Fruit fly (Drosophila melanogaster) whole organism, prepupa: Measurements from ENCODE around the gene mon2.

ENCODE experiments used
- CG10631 ChIP-seq: fragments of 200-800 bp; sonication (Bioruptor generic); optimal IDR thresholded peaks from 2 replicates; lab custom pipeline; 2016; ENCODE audit warnings: missing biosample characterization, missing genetic modification characterization
- CG10669 ChIP-seq: fragments of 200-800 bp; sonication (Bioruptor generic); optimal IDR thresholded peaks from 3 replicates; lab custom pipeline; 2018; ENCODE audit warnings: missing biosample characterization, mild to moderate bottlenecking, missing genetic modification characterization, moderate library complexity
- CG11294 ChIP-seq: fragments of 200-800 bp; sonication (Bioruptor generic); IDR thresholded peaks from 2 replicates; pipeline ENCODE4 v1.3.6; 2022; ENCODE audit warnings: missing biosample characterization, missing genetic modification characterization
- CG11902 ChIP-seq: fragments of 200-800 bp; sonication (Bioruptor generic); optimal IDR thresholded peaks from 3 replicates; lab custom pipeline; 2016; ENCODE audit warnings: missing biosample characterization, missing genetic modification characterization
- CG15336 ChIP-seq: fragments of 200-800 bp; sonication (Bioruptor generic); IDR thresholded peaks from 2 replicates; pipeline ENCODE4 v1.3.6; 2022; ENCODE audit warnings: missing biosample characterization, missing genetic modification characterization
- CG1621 ChIP-seq: fragments of 200-800 bp; sonication (Bioruptor generic); optimal IDR thresholded peaks from 3 replicates; lab custom pipeline; 2018; ENCODE audit warnings: missing biosample characterization, mild to moderate bottlenecking, missing genetic modification characterization
- CG16779 ChIP-seq: fragments of 200-800 bp; sonication (Bioruptor generic); optimal IDR thresholded peaks from 3 replicates; lab custom pipeline; 2017; ENCODE audit warnings: missing biosample characterization, mild to moderate bottlenecking, missing genetic modification characterization
- CG3032 ChIP-seq: fragments of 200-800 bp; optimal IDR thresholded peaks from 2 replicates; lab custom pipeline; 2019; ENCODE audit warnings: missing biosample characterization, mild to moderate bottlenecking, missing genetic modification characterization, moderate library complexity
- CG31627 ChIP-seq: fragments of 200-800 bp; sonication (Bioruptor generic); optimal IDR thresholded peaks from 3 replicates; lab custom pipeline; 2016; ENCODE audit warnings: missing biosample characterization, missing genetic modification characterization
- CG32006 ChIP-seq: fragments of 200-800 bp; sonication (Bioruptor generic); optimal IDR thresholded peaks from 3 replicates; lab custom pipeline; 2017; ENCODE audit warnings: missing biosample characterization, mild to moderate bottlenecking, missing genetic modification characterization
- CG34406 ChIP-seq: fragments of 200-800 bp; sonication (Bioruptor generic); optimal IDR thresholded peaks from 3 replicates; lab custom pipeline; 2016; ENCODE audit warnings: missing biosample characterization, missing genetic modification characterization
- CG3919 ChIP-seq: fragments of 200-800 bp; sonication (Bioruptor generic); optimal IDR thresholded peaks from 3 replicates; lab custom pipeline; 2016; ENCODE audit warnings: missing biosample characterization, missing genetic modification characterization
- CG4318 ChIP-seq: fragments of 200-800 bp; sonication (Bioruptor generic); optimal IDR thresholded peaks from 3 replicates; lab custom pipeline; 2017; ENCODE audit warnings: missing biosample characterization, mild to moderate bottlenecking, missing genetic modification characterization
- CG6163 ChIP-seq: fragments of 200-800 bp; sonication (Bioruptor generic); IDR thresholded peaks from 3 replicates; pipeline ENCODE4 v1.3.6; 2022; ENCODE audit warnings: missing biosample characterization, missing genetic modification characterization
- CG6276 ChIP-seq: fragments of 200-800 bp; sonication (Bioruptor generic); optimal IDR thresholded peaks from 2 replicates; lab custom pipeline; 2017; ENCODE audit warnings: missing biosample characterization, mild to moderate bottlenecking, missing genetic modification characterization
- CG6792 ChIP-seq: fragments of 200-800 bp; sonication (Bioruptor generic); optimal IDR thresholded peaks from 3 replicates; lab custom pipeline; 2016; ENCODE audit warnings: missing biosample characterization, missing genetic modification characterization
- CG6808 ChIP-seq: fragments of 200-800 bp; sonication (Bioruptor generic); optimal IDR thresholded peaks from 3 replicates; lab custom pipeline; 2017; ENCODE audit warnings: missing biosample characterization, missing genetic modification characterization, mild to moderate bottlenecking, moderate library complexity, missing genetic modification reagents
- CG8119 ChIP-seq: fragments of 200-800 bp; sonication (Bioruptor generic); IDR thresholded peaks from 3 replicates; pipeline ENCODE4 v1.3.6; 2022; ENCODE audit warnings: missing biosample characterization, missing genetic modification characterization
- CG8632 ChIP-seq: fragments of 200-800 bp; sonication (Bioruptor generic); optimal IDR thresholded peaks from 3 replicates; lab custom pipeline; 2016; ENCODE audit warnings: missing biosample characterization, missing genetic modification characterization
- CG9139 ChIP-seq: fragments of 200-800 bp; sonication (Bioruptor generic); optimal IDR thresholded peaks from 3 replicates; lab custom pipeline; 2017; ENCODE audit warnings: missing biosample characterization, mild to moderate bottlenecking, missing genetic modification characterization
- Eip78C ChIP-seq: fragments of 200-800 bp; sonication (Bioruptor generic); peaks from one replicate; lab custom pipeline; 2016; ENCODE audit warnings: missing biosample characterization, missing genetic modification characterization
- Eip93F ChIP-seq: fragments of 200-800 bp; sonication (Bioruptor generic); optimal IDR thresholded peaks from 2 replicates; lab custom pipeline; 2016; ENCODE audit warnings: missing biosample characterization, mild to moderate bottlenecking, missing genetic modification characterization
- Ets96B ChIP-seq: fragments of 200-800 bp; optimal IDR thresholded peaks from 2 replicates; lab custom pipeline; 2019; ENCODE audit warnings: missing biosample characterization, mild to moderate bottlenecking, missing genetic modification characterization, moderate library complexity
- Gug ChIP-seq: fragments of 200-800 bp; sonication (Bioruptor generic); IDR thresholded peaks from 2 replicates; pipeline ENCODE4 v1.3.6; 2022; ENCODE audit warnings: missing biosample characterization, missing genetic modification characterization
- Hr38 ChIP-seq: sonication (Bioruptor generic); optimal IDR thresholded peaks from 2 replicates; lab custom pipeline; 2016; ENCODE audit warnings: missing biosample characterization, missing genetic modification characterization
- Hr4 ChIP-seq: fragments of 200-800 bp; sonication (Bioruptor generic); optimal IDR thresholded peaks from 3 replicates; lab custom pipeline; 2016; ENCODE audit warnings: missing biosample characterization, missing genetic modification characterization
- Lpt ChIP-seq: fragments of 200-800 bp; sonication (Bioruptor generic); optimal IDR thresholded peaks from 3 replicates; lab custom pipeline; 2016; ENCODE audit warnings: missing biosample characterization, missing genetic modification characterization
- Sox102F ChIP-seq: fragments of 200-800 bp; sonication (Bioruptor generic); optimal IDR thresholded peaks from 2 replicates; lab custom pipeline; 2016; ENCODE audit warnings: missing biosample characterization, mild to moderate bottlenecking, missing genetic modification characterization
- Sox14 ChIP-seq: fragments of 200-800 bp; sonication (Bioruptor generic); optimal IDR thresholded peaks from 3 replicates; lab custom pipeline; 2016; ENCODE audit warnings: missing biosample characterization, missing genetic modification characterization
- achi ChIP-seq: fragments of 200-800 bp; sonication (Bioruptor generic); optimal IDR thresholded peaks from 3 replicates; lab custom pipeline; 2016; ENCODE audit warnings: missing biosample characterization, missing genetic modification characterization
- acj6 ChIP-seq: fragments of 200-800 bp; sonication (Bioruptor generic); optimal IDR thresholded peaks from 3 replicates; lab custom pipeline; 2016; ENCODE audit warnings: missing biosample characterization, missing genetic modification characterization
- dsx ChIP-seq: fragments of 200-800 bp; optimal IDR thresholded peaks from 3 replicates; lab custom pipeline; 2019; ENCODE audit warnings: missing biosample characterization, mild to moderate bottlenecking, missing genetic modification characterization, moderate library complexity; ENCODE audit not compliant: poor library complexity, severe bottlenecking
- esn ChIP-seq: fragments of 200-800 bp; sonication (Bioruptor generic); optimal IDR thresholded peaks from 2 replicates; lab custom pipeline; 2016; ENCODE audit warnings: missing biosample characterization, mild to moderate bottlenecking, missing genetic modification characterization, moderate library complexity
- fd59A ChIP-seq: fragments of 200-800 bp; sonication (Bioruptor generic); optimal IDR thresholded peaks from 2 replicates; lab custom pipeline; 2017; ENCODE audit warnings: missing biosample characterization, mild to moderate bottlenecking, missing genetic modification characterization, missing genetic modification reagents
- fkh ChIP-seq: fragments of 200-800 bp; sonication (Bioruptor generic); optimal IDR thresholded peaks from 3 replicates; lab custom pipeline; 2017; ENCODE audit warnings: missing biosample characterization, mild to moderate bottlenecking, missing genetic modification characterization, moderate library complexity
- pdm3 ChIP-seq: fragments of 200-800 bp; sonication (Bioruptor generic); optimal IDR thresholded peaks from 3 replicates; lab custom pipeline; 2016; ENCODE audit warnings: missing biosample characterization, missing genetic modification characterization
- spab ChIP-seq: fragments of 200-800 bp; sonication (Bioruptor generic); optimal IDR thresholded peaks from 2 replicates; lab custom pipeline; 2017; ENCODE audit warnings: missing biosample characterization, mild to moderate bottlenecking, missing genetic modification characterization, missing genetic modification reagents
- svp ChIP-seq: fragments of 200-800 bp; sonication (Bioruptor generic); peaks from one replicate; lab custom pipeline; 2016; ENCODE audit warnings: missing biosample characterization, missing genetic modification characterization
- topi ChIP-seq: fragments of 200-800 bp; sonication (Bioruptor generic); optimal IDR thresholded peaks from 3 replicates; lab custom pipeline; 2016; ENCODE audit warnings: missing biosample characterization, missing genetic modification characterization
- vri ChIP-seq: fragments of 200-800 bp; sonication (Bioruptor generic); optimal IDR thresholded peaks from 3 replicates; lab custom pipeline; 2016; ENCODE audit warnings: missing biosample characterization, mild to moderate bottlenecking, missing genetic modification characterization

Gene mon2

DNA sequence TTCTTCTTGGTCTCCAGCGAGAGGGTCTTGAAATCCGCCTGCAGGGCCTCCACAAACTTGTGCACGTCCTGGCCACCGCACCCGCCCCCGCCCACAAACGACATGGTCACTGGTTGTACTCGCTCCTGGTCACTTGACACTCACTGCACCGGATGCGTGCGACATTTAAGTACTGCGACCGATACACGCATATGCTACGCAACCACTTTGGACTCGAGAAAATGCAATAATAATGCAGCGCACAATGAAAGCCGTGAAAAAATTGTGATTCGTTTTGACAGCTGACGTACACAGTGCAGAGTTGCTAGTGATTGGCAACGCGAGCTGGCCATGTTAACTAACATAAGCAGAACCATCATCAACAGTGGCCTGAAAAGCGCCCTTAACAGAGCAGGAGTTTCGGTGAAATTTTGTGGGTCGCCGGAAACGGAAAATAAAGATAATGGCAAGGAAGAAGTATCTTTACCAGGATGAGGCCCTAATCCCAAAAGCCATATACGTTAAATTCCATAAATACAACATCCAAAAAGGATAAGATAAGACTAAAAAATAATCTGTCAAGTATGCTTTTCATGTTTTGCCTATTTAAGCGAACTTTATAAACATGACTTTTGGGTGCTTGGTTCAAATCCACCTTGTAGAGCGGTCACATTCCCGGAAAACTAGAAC is at the start of gene mon2, which contains the start of gene CG8673:
Gene mon2, minus strand, starts transcription at position 300 of the 669 bp plus-strand sequence.
Gene CG8673, plus strand, starts transcription at position 619 of the 669 bp plus-strand sequence.
- TF ChIP-seq fkh, result no peak
- TF ChIP-seq CG6808 (GFP tag; lab: Kevin White, UChicago), result no peak
- TF ChIP-seq CG6792, result no peak
- TF ChIP-seq CG4318 (GFP tag; lab: Kevin White, UChicago), result no peak
- no peak for TF ChIP-seq Hr38 (GFP tag; lab: Kevin White, UChicago)
- peak; percentile 98 for TF ChIP-seq achi (GFP tag; lab: Kevin White, UChicago)
- 0 out of 3 replicates have a peak, but pooled peaks have one; percentile 24 for TF ChIP-seq CG6163

DNA sequence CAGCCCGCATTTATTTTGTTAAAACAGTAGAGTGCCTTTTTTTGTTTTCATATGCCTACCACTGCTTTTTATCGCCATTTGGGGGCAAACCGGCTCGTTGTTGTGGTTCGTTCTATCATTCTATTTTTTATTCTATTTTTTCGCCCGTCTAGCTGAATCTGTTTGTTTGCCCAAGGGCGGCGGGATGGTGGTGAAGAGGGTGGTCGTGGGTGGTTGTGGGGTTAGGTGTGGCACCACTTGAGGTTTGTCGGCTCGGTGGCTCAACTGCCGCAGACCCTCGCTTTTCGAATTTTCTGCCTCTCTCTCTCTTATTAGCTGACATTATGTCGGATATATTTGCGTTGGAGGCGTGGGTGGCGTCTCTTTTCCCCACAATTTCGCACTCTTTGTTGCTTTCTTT is 47.7 kb upstream of the mon2 start:
- TF ChIP-seq CG6792 (no peak), CG9139 (GFP tag; lab: Kevin White, UChicago) (no peak), CG31627 (GFP tag; lab: Kevin White, UChicago) (no peak), Ets96B (tag; lab: Kevin White, UChicago) (no peak), CG15336 (GFP tag; lab: Robert Waterston, UW) (peak; percentile 23; the same call in 1 of the 2 replicates), CG6163 (0 out of 3 replicates have a peak, but pooled peaks have one; percentile 44), pdm3 (no peak), esn (GFP tag; lab: Kevin White, UChicago) (no peak), Eip93F (no peak), fd59A (GFP tag; lab: Kevin White, UChicago) (no peak), Sox14 (GFP tag; lab: Kevin White, UChicago) (peak; percentile 24), CG6808 (GFP tag; lab: Kevin White, UChicago) (no peak), Hr38 (GFP tag; lab: Kevin White, UChicago) (no peak), CG8632 (GFP tag; lab: Kevin White, UChicago) (no peak), CG8119 (no peak)

- TF ChIP-seq CG8119, result no peak
- no peak for TF ChIP-seq Lpt (GFP tag; lab: Kevin White, UChicago)
- TF ChIP-seq Sox102F (GFP tag; lab: Kevin White, UChicago), result no peak
- TF ChIP-seq Ets96B (tag; lab: Kevin White, UChicago), result no peak
- TF ChIP-seq CG16779 (tag; lab: Kevin White, UChicago), result no peak
- no peak for TF ChIP-seq CG11902 (GFP tag; lab: Kevin White, UChicago)
- TF ChIP-seq vri, result no peak
- TF ChIP-seq fd59A (GFP tag; lab: Kevin White, UChicago), result no peak
- TF ChIP-seq CG11294 (GFP tag; lab: Robert Waterston, UW), result no peak
- TF ChIP-seq CG1621 (tag; lab: Kevin White, UChicago), result no peak
- no peak for TF ChIP-seq CG8632 (GFP tag; lab: Kevin White, UChicago)
- no peak for TF ChIP-seq CG6276 (GFP tag; lab: Kevin White, UChicago)
- TF ChIP-seq Hr4 (GFP tag; lab: Kevin White, UChicago), result no peak
- no peak for TF ChIP-seq CG9139 (GFP tag; lab: Kevin White, UChicago)
- no peak for TF ChIP-seq CG3919 (GFP tag; lab: Kevin White, UChicago)
- no peak for TF ChIP-seq CG34406 (GFP tag; lab: Kevin White, UChicago)
- TF ChIP-seq topi (GFP tag; lab: Kevin White, UChicago), result no peak
- no peak for TF ChIP-seq Eip93F
- TF ChIP-seq CG10631 (GFP tag; lab: Kevin White, UChicago), result no peak
- TF ChIP-seq spab (GFP tag; lab: Kevin White, UChicago), result no peak
Observed at dm6 chr2L:8170600-8171182, 46.9 kb upstream of the mon2 start.

dm6 chr2L:8168075-8168474 is 44.3 kb upstream of the mon2 start:
- no peak for TF ChIP-seq CG9139 (GFP tag; lab: Kevin White, UChicago)
- TF ChIP-seq Gug (GFP tag; lab: Robert Waterston, UW), result no peak
- TF ChIP-seq CG32006 (GFP tag; lab: Kevin White, UChicago), result peak; percentile 64
- no peak for TF ChIP-seq CG1621 (tag; lab: Kevin White, UChicago)
- TF ChIP-seq CG10669 (GFP tag; lab: Kevin White, UChicago), result no peak
- TF ChIP-seq CG3032 (tag; lab: Kevin White, UChicago), result no peak
- TF ChIP-seq Hr4 (GFP tag; lab: Kevin White, UChicago), result peak; percentile 53
- TF ChIP-seq Sox102F (GFP tag; lab: Kevin White, UChicago), result no peak
- TF ChIP-seq CG6163, result 0 out of 3 replicates have a peak, but pooled peaks have one; percentile 35
- no peak for TF ChIP-seq CG4318 (GFP tag; lab: Kevin White, UChicago)
- TF ChIP-seq CG6276 (GFP tag; lab: Kevin White, UChicago), result no peak
- no peak for TF ChIP-seq esn (GFP tag; lab: Kevin White, UChicago)
- TF ChIP-seq dsx, result no peak
- no peak for TF ChIP-seq svp (GFP tag; lab: Kevin White, UChicago)
- peak; percentile 56 for TF ChIP-seq Eip78C (GFP tag; lab: Kevin White, UChicago)
- no peak for TF ChIP-seq Lpt (GFP tag; lab: Kevin White, UChicago)
- TF ChIP-seq CG8632 (GFP tag; lab: Kevin White, UChicago), result no peak
- TF ChIP-seq CG3919 (GFP tag; lab: Kevin White, UChicago), result no peak
- peak; percentile 16 for TF ChIP-seq pdm3
- TF ChIP-seq acj6 (GFP tag; lab: Kevin White, UChicago), result no peak
- no peak for TF ChIP-seq topi (GFP tag; lab: Kevin White, UChicago)
- no peak for TF ChIP-seq CG6808 (GFP tag; lab: Kevin White, UChicago)
- no peak for TF ChIP-seq Sox14 (GFP tag; lab: Kevin White, UChicago)
- TF ChIP-seq fd59A (GFP tag; lab: Kevin White, UChicago), result no peak
